Worm (Caenorhabditis elegans) whole organism, L4 larva: Measurements from ENCODE around the gene ephx-1.

ENCODE experiments used
- F10B5.3 ChIP-seq: sonication (generic microtip); optimal IDR thresholded peaks from 2 replicates; lab custom pipeline; 2016; ENCODE audit warnings: mild to moderate bottlenecking, missing genetic modification characterization, missing compliant biosample characterization
- T26A8.4 ChIP-seq: fragments of 200-800 bp; sonication (Bioruptor generic); IDR thresholded peaks from 2 replicates; pipeline ENCODE4 v1.3.6; 2022; ENCODE audit warnings: missing genetic modification characterization, missing compliant biosample characterization
- Y48G9A.11 ChIP-seq: fragments of 200-800 bp; sonication (Bioruptor generic); IDR thresholded peaks from 2 replicates; pipeline ENCODE4 v1.3.6; 2022; ENCODE audit warnings: missing genetic modification reagents, missing genetic modification characterization, missing compliant biosample characterization
- Y75B8A.6 ChIP-seq: fragments of 200-800 bp; sonication (Bioruptor generic); IDR thresholded peaks from 2 replicates; pipeline ENCODE4 v1.3.6; 2022; ENCODE audit warnings: missing genetic modification reagents, missing genetic modification characterization, missing compliant biosample characterization
- ZK337.2 ChIP-seq: fragments of 200-800 bp; sonication (Bioruptor generic); IDR thresholded peaks from 2 replicates; pipeline ENCODE4 v1.3.6; 2022; ENCODE audit warnings: missing genetic modification reagents, missing genetic modification characterization, missing compliant biosample characterization
- aha-1 ChIP-seq: fragments of 150-350 bp; peaks from one replicate; lab custom pipeline; 2014; ENCODE audit warnings: missing biosample characterization, missing genetic modification characterization
- aly-2 ChIP-seq: sonication (generic microtip); optimal IDR thresholded peaks from 2 replicates; lab custom pipeline; 2018; ENCODE audit warnings: missing biosample characterization, missing genetic modification characterization
- ama-1 ChIP-seq: fragments of 150-350 bp; optimal IDR thresholded peaks from 2 replicates; lab custom pipeline; 2014; ENCODE audit warnings: inconsistent platforms, mixed read lengths
- attf-4 ChIP-seq: sonication (generic microtip); optimal IDR thresholded peaks from 3 replicates; lab custom pipeline; 2017; ENCODE audit warnings: missing biosample characterization, missing genetic modification characterization
- ceh-32 ChIP-seq: sonication (generic microtip); optimal IDR thresholded peaks from 2 replicates; lab custom pipeline; 2016; ENCODE audit warnings: mild to moderate bottlenecking, missing genetic modification characterization, missing compliant biosample characterization; ENCODE audit not compliant: poor library complexity
- cey-2 ChIP-seq: sonication (generic microtip); optimal IDR thresholded peaks from 3 replicates; lab custom pipeline; 2017; ENCODE audit warnings: missing genetic modification characterization, mild to moderate bottlenecking, missing compliant biosample characterization, antibody characterized with exemption, borderline replicate concordance; ENCODE audit not compliant: insufficient read depth
- ctbp-1 ChIP-seq: fragments of 200-800 bp; sonication (Bioruptor generic); IDR thresholded peaks from 2 replicates; pipeline ENCODE4 v1.3.6; 2022; ENCODE audit warnings: missing genetic modification reagents, missing genetic modification characterization, missing compliant biosample characterization
- daf-8 ChIP-seq: fragments of 200-800 bp; sonication (Bioruptor generic); IDR thresholded peaks from 2 replicates; pipeline ENCODE4 v1.3.6; 2022; ENCODE audit warnings: missing genetic modification characterization, missing compliant biosample characterization
- dmd-6 ChIP-seq: fragments of 200-800 bp; sonication (Bioruptor generic); IDR thresholded peaks from 2 replicates; pipeline ENCODE4 v1.3.6; 2022; ENCODE audit warnings: missing genetic modification reagents, missing genetic modification characterization, missing compliant biosample characterization
- dve-1 ChIP-seq: sonication (generic microtip); optimal IDR thresholded peaks from 2 replicates; lab custom pipeline; 2017; ENCODE audit warnings: antibody characterized with exemption, mild to moderate bottlenecking, missing genetic modification characterization, missing compliant biosample characterization; ENCODE audit not compliant: insufficient read depth
- egl-43 ChIP-seq: fragments of 200-800 bp; sonication (Bioruptor generic); IDR thresholded peaks from 2 replicates; pipeline ENCODE4 v1.3.6; 2022; ENCODE audit warnings: missing genetic modification reagents, missing genetic modification characterization, missing compliant biosample characterization
- fkh-10 ChIP-seq: fragments of 150-350 bp; optimal IDR thresholded peaks from 2 replicates; lab custom pipeline; 2014; ENCODE audit warnings: missing biosample characterization, missing genetic modification reagents, missing genetic modification characterization
- gei-8 ChIP-seq: fragments of 200-800 bp; sonication (Bioruptor generic); optimal IDR thresholded peaks from 2 replicates; lab custom pipeline; 2018; ENCODE audit warnings: mild to moderate bottlenecking, missing genetic modification characterization, missing compliant biosample characterization
- hmg-1.1 ChIP-seq: fragments of 200-800 bp; sonication (Bioruptor generic); IDR thresholded peaks from 2 replicates; pipeline ENCODE4 v1.3.6; 2022; ENCODE audit warnings: missing genetic modification reagents, missing genetic modification characterization, missing compliant biosample characterization
- lim-7 ChIP-seq: fragments of 200-800 bp; sonication (Bioruptor generic); IDR thresholded peaks from 2 replicates; pipeline ENCODE4 v1.3.6; 2022; ENCODE audit warnings: missing genetic modification characterization, missing compliant biosample characterization
- lin-29 ChIP-seq: fragments of 200-800 bp; sonication (Bioruptor generic); IDR thresholded peaks from 2 replicates; pipeline ENCODE4 v1.3.6; 2022; ENCODE audit warnings: missing genetic modification reagents, missing genetic modification characterization, missing compliant biosample characterization
- lin-39 ChIP-seq: fragments of 150-350 bp; optimal IDR thresholded peaks from 2 replicates; lab custom pipeline; 2014; ENCODE audit warnings: missing biosample characterization, missing genetic modification reagents, missing genetic modification characterization
- madf-5 ChIP-seq, 2 experiments: fragments of 200-800 bp; sonication (Bioruptor generic); IDR thresholded peaks; 2 replicates each; pipeline ENCODE4 v1.3.6; 2022; ENCODE audit warnings: missing compliant biosample characterization in 2 of 2, missing genetic modification characterization in 2 of 2
- mdt-29 ChIP-seq: fragments of 200-800 bp; sonication (Bioruptor generic); IDR thresholded peaks from 2 replicates; pipeline ENCODE4 v1.3.6; 2022; ENCODE audit warnings: missing genetic modification reagents, missing genetic modification characterization, missing compliant biosample characterization
- mxl-2 ChIP-seq: fragments of 200-800 bp; sonication (Bioruptor generic); conservative IDR thresholded peaks from 2 replicates; pipeline ENCODE4 v1.3.6; 2022; ENCODE audit warnings: missing genetic modification reagents, missing genetic modification characterization, missing compliant biosample characterization
- nhr-25 ChIP-seq: sonication (generic microtip); optimal IDR thresholded peaks from 2 replicates; lab custom pipeline; 2017; ENCODE audit warnings: missing genetic modification characterization, mild to moderate bottlenecking, missing compliant biosample characterization, antibody characterized with exemption, moderate library complexity, borderline replicate concordance; ENCODE audit not compliant: insufficient read depth
- nhr-41 ChIP-seq: fragments of 200-800 bp; sonication (Bioruptor generic); IDR thresholded peaks from 2 replicates; pipeline ENCODE4 v1.3.6; 2022; ENCODE audit warnings: missing genetic modification reagents, missing genetic modification characterization, missing compliant biosample characterization
- nhr-42 ChIP-seq: fragments of 200-800 bp; sonication (Bioruptor generic); IDR thresholded peaks from 2 replicates; pipeline ENCODE4 v1.3.6; 2022; ENCODE audit warnings: missing genetic modification characterization, missing compliant biosample characterization
- nhr-48 ChIP-seq: sonication (generic microtip); optimal IDR thresholded peaks from 2 replicates; lab custom pipeline; 2016; ENCODE audit warnings: mild to moderate bottlenecking, missing genetic modification characterization, missing compliant biosample characterization
- nhr-6 ChIP-seq: fragments of 150-350 bp; optimal IDR thresholded peaks from 2 replicates; lab custom pipeline; 2014; ENCODE audit warnings: missing biosample characterization, missing genetic modification characterization
- nhr-76 ChIP-seq: fragments of 150-350 bp; optimal IDR thresholded peaks from 2 replicates; lab custom pipeline; 2014; ENCODE audit warnings: missing biosample characterization, missing genetic modification characterization
- pha-4 ChIP-seq, 2 experiments: fragments of 150-350 bp in 1 of 2; fragments of 200-800 bp in 1 of 2; sonication (Bioruptor generic) in 1 of 2; IDR thresholded peaks in 1 of 2; optimal IDR thresholded peaks in 1 of 2; 2 replicates each; pipeline versions ENCODE4 v1.3.6 to Lab custom; 2014 to 2022; ENCODE audit warnings: missing genetic modification characterization in 2 of 2, missing genetic modification reagents in 2 of 2, missing biosample characterization in 1 of 2, missing compliant biosample characterization in 1 of 2
- set-16 ChIP-seq: fragments of 200-800 bp; sonication (Bioruptor generic); IDR thresholded peaks from 2 replicates; pipeline ENCODE4 v1.3.6; 2022; ENCODE audit warnings: missing genetic modification reagents, missing genetic modification characterization, missing compliant biosample characterization
- tag-97 ChIP-seq: fragments of 200-800 bp; sonication (Bioruptor generic); IDR thresholded peaks from 2 replicates; pipeline ENCODE4 v1.3.6; 2022; ENCODE audit warnings: missing genetic modification characterization, missing compliant biosample characterization
- tra-1 ChIP-seq: fragments of 200-800 bp; sonication (Bioruptor generic); IDR thresholded peaks from 2 replicates; pipeline ENCODE4 v1.3.6; 2022; ENCODE audit warnings: missing genetic modification reagents, missing genetic modification characterization, missing compliant biosample characterization
- unc-39 ChIP-seq: sonication (generic microtip); optimal IDR thresholded peaks from 2 replicates; lab custom pipeline; 2017; ENCODE audit warnings: missing biosample characterization, missing genetic modification characterization
- unc-62 ChIP-seq, 3 experiments: fragments of 150-350 bp in 1 of 3; sonication (generic microtip); optimal IDR thresholded peaks in 2 of 3; peaks in 1 of 3; 1 replicate in 1 of 3; 2 replicates in 2 of 3; lab custom pipeline; 2014 to 2017; ENCODE audit warnings: missing biosample characterization in 3 of 3, missing genetic modification characterization in 3 of 3, missing genetic modification reagents in 3 of 3, missing genotype in 1 of 3
- vab-7 ChIP-seq: fragments of 200-800 bp; sonication (Bioruptor generic); IDR thresholded peaks from 2 replicates; pipeline ENCODE4 v1.3.6; 2022; ENCODE audit warnings: missing genetic modification reagents, missing genetic modification characterization, missing compliant biosample characterization
- zfp-2 ChIP-seq: sonication (generic microtip); optimal IDR thresholded peaks from 2 replicates; lab custom pipeline; 2016; ENCODE audit warnings: mild to moderate bottlenecking, missing genetic modification characterization, missing compliant biosample characterization
- zfp-3 ChIP-seq: fragments of 200-800 bp; sonication (Bioruptor generic); conservative IDR thresholded peaks from 2 replicates; pipeline ENCODE4 v1.3.6; 2022; ENCODE audit warnings: missing genetic modification reagents, missing genetic modification characterization, missing compliant biosample characterization
- ztf-11 ChIP-seq: fragments of 150-350 bp; optimal IDR thresholded peaks from 2 replicates; lab custom pipeline; 2014; ENCODE audit warnings: missing biosample characterization, missing genetic modification characterization
- ztf-7 ChIP-seq: fragments of 150-350 bp; optimal IDR thresholded peaks from 2 replicates; lab custom pipeline; 2014; ENCODE audit warnings: missing biosample characterization, missing genetic modification characterization

The ephx-1 gene

DNA sequence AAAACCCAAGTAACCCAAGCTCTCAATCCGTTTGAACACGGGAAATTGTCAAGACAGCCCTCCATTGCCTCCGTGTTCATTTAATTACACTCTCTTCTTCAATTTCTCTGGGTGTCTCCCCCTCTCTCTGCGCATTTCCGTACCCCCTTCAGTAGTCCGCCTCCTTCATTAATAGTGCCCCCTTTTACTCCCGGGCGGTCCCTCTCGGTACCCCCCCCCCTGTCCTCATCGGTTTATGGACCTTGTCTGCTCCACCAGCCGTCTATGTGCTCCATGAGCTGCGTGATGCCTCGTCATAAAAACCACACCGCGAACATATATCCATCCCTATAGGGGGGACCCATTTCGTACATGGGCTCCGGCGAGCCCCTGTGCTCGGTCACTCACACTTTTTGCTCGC, 5.2 kb upstream of the ephx-1 start:
- TF ChIP-seq vab-7 (GFP tag; lab: Robert Waterston, UW) (no peak), gei-8 (GFP tag; lab: Kevin White, UChicago) (no peak), lin-39 (no peak), aha-1 (tag; lab: Kevin White, UChicago) (peak; percentile 35), unc-62 (GFP tag; optimal IDR thresholded peaks at IDR 0.05 in 1 of 2; lab: Kevin White, UChicago) (peak in 1 of 2 experiments; percentile 32), unc-62 (tag; optimal IDR thresholded peaks at IDR 0.05; lab: Kevin White, UChicago) (no peak), lin-29 (no peak), ztf-11 (tag; lab: Kevin White, UChicago) (no peak), pha-4 (GFP tag; IDR thresholded peaks at IDR 0.05; lab: Robert Waterston, UW) (no peak), pha-4 (tag; optimal IDR thresholded peaks at IDR 0.05; lab: Kevin White, UChicago) (no peak), nhr-41 (GFP tag; lab: Robert Waterston, UW) (no peak), daf-8 (GFP tag; lab: Robert Waterston, UW) (no peak), T26A8.4 (GFP tag; lab: Robert Waterston, UW) (no peak), zfp-2 (tag; lab: Kevin White, UChicago) (no peak), hmg-1.1 (GFP tag; lab: Robert Waterston, UW) (0 out of 2 replicates have a peak, but pooled peaks have one; percentile 24), tra-1 (GFP tag; lab: Robert Waterston, UW) (0 out of 2 replicates have a peak, but pooled peaks have one; percentile 59), ctbp-1 (no peak), set-16 (GFP tag; lab: Robert Waterston, UW) (peak; percentile 76), lim-7 (no peak), madf-5 (GFP tag; IDR thresholded peaks at IDR 0.05; lab: Robert Waterston, UW) (no peak), fkh-10 (GFP tag; lab: Kevin White, UChicago) (no peak), ceh-32 (tag; lab: Kevin White, UChicago) (no peak), egl-43 (GFP tag; lab: Robert Waterston, UW) (no peak), nhr-6 (tag; lab: Kevin White, UChicago) (no peak), nhr-42 (GFP tag; lab: Robert Waterston, UW) (no peak), aly-2 (tag; lab: Kevin White, UChicago) (no peak), dmd-6 (GFP tag; lab: Robert Waterston, UW) (no peak), tag-97 (GFP tag; lab: Robert Waterston, UW) (no peak), Y75B8A.6 (no peak), unc-39 (tag; lab: Kevin White, UChicago) (no peak), cey-2 (tag; lab: Kevin White, UChicago) (no peak), Y48G9A.11 (GFP tag; lab: Robert Waterston, UW) (no peak), zfp-3 (GFP tag; lab: Robert Waterston, UW) (no peak)

DNA sequence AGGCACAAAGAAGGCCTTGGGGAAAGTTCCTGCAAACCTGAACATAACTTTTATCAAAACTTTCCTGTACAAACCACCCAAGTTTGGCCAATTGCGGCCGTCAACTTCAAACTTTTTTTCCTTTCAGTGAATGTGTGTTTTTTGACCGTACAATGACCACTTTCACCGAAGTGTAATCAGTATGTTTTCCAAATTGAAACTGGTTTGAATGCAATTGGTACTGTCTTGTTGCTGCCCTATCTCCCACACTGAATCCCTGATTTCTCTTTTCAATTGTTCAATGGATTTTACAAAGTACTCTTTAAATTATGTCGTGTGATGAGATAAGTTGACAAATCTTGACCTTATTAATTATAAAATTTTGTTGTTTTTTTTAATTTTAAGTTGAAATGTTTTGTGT, 4.3 kb upstream of the ephx-1 start:
- no peak for TF ChIP-seq zfp-2 (tag; lab: Kevin White, UChicago)
- no peak for TF ChIP-seq nhr-48 (tag; lab: Kevin White, UChicago)
- TF ChIP-seq lim-7, result no peak
- no peak for TF ChIP-seq dve-1 (tag; lab: Kevin White, UChicago)
- TF ChIP-seq attf-4 (tag; lab: Kevin White, UChicago), result no peak
- TF ChIP-seq set-16 (GFP tag; lab: Robert Waterston, UW), result no peak
- TF ChIP-seq egl-43 (GFP tag; lab: Robert Waterston, UW), result no peak
- no peak for TF ChIP-seq ctbp-1
- no peak for TF ChIP-seq nhr-76 (tag; lab: Kevin White, UChicago)
- TF ChIP-seq ama-1 (lab: Kevin White, UChicago), result no peak
- no peak for TF ChIP-seq F10B5.3 (tag; lab: Kevin White, UChicago)
- no peak for TF ChIP-seq T26A8.4 (GFP tag; lab: Robert Waterston, UW)
- no peak for TF ChIP-seq nhr-6 (tag; lab: Kevin White, UChicago)
- TF ChIP-seq mxl-2 (GFP tag; lab: Robert Waterston, UW), result no peak
- no peak for TF ChIP-seq ceh-32 (tag; lab: Kevin White, UChicago)
- TF ChIP-seq mdt-29, result no peak
- TF ChIP-seq ZK337.2 (GFP tag; lab: Robert Waterston, UW), result no peak
- TF ChIP-seq ztf-7, result no peak
- TF ChIP-seq nhr-25 (tag; lab: Kevin White, UChicago), result no peak
